Worm (Caenorhabditis elegans) whole organism, L2 larva: ENCODE data around the gene eak-4.
"Not testable (repeated sequence)": the region's sequence is repeated elsewhere in the genome, so short reads cannot be mapped to it uniquely, and the experiment has no call there.

Experiments used
- C34F6.9 ChIP-seq: fragments of 150-350 bp; optimal IDR thresholded peaks from 2 replicates; lab custom pipeline; 2014; ENCODE audit warnings: missing biosample characterization, missing genetic modification characterization
- ceh-82 ChIP-seq: fragments of 150-350 bp; optimal IDR thresholded peaks from 2 replicates; lab custom pipeline; 2014; ENCODE audit warnings: missing biosample characterization, missing genetic modification characterization
- egl-27 ChIP-seq: sonication (generic microtip); optimal IDR thresholded peaks from 3 replicates; lab custom pipeline; 2017; ENCODE audit warnings: missing biosample characterization, missing genetic modification reagents, missing genetic modification characterization

- TF ChIP-seq C34F6.9, ceh-82, egl-27 (tag; lab: Kevin White, UChicago): not testable (repeated sequence)
These were observed 19.9 kb downstream of the eak-4 start, which contains the start of gene sru-17 for ce11 chrIV:12505397-12505796.
